Worm (Caenorhabditis elegans): Measurements from ENCODE around the gene srw-9.

The srw-9 gene

ce11 chrIII:12806712-12807111 is 49.2 kb downstream of the srw-9 start, which contains the start of gene BE10.5:
Gene BE10.5 (minus strand): TSS chrIII:12806812.
- no peak for TF ChIP-seq ama-1 (optimal IDR thresholded peaks at IDR 0.05)
- no peak for TF ChIP-seq hmg-4 (GFP tag; optimal IDR thresholded peaks at IDR 0.05)
- TF ChIP-seq ets-7 (tag; optimal IDR thresholded peaks at IDR 0.05) = no peak
- TF ChIP-seq hmbx-1 (tag; optimal IDR thresholded peaks at IDR 0.05) = no peak
- TF ChIP-seq B0310.2 (tag; optimal IDR thresholded peaks at IDR 0.05) = no peak
- no peak for TF ChIP-seq scrt-1 (GFP tag; IDR thresholded peaks at IDR 0.05)
- no peak for TF ChIP-seq F13C5.2 (tag; optimal IDR thresholded peaks at IDR 0.05)
- TF ChIP-seq hnd-1 (tag; optimal IDR thresholded peaks at IDR 0.05) = no peak
- no peak for TF ChIP-seq ceh-36 (tag; optimal IDR thresholded peaks at IDR 0.05)
- TF ChIP-seq flt-1 (GFP tag; IDR thresholded peaks at IDR 0.05) = no peak
- TF ChIP-seq tbx-11 (GFP tag; IDR thresholded peaks at IDR 0.05) = no peak
- no peak for TF ChIP-seq ceh-13 (GFP tag; optimal IDR thresholded peaks at IDR 0.05)

DNA sequence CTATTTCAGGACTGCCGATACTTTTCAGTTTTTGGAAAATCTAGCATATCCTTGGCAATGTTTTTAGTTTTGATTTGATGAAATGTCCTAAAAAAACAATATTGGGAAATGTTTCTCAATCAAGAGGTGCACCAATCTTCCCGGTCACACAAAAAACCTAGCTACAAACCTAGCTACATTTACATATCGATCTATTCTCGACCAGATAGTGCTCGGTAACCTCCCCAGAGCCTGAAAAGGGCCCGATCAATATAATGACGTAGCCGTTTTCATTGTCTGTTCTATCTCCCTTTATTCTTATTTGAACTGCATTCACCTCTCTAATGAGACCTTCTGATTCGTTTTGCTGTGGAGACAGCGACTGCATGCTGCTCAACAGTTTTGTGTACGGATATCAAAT is 50.3 kb downstream of the srw-9 start, which contains the start of gene BE10.3:
TSS of gene BE10.3 (plus strand) at position 301 of the 400 bp plus-strand sequence.
- no peak for TF ChIP-seq flt-1 (GFP tag; IDR thresholded peaks at IDR 0.05)
- TF ChIP-seq aly-1 (tag; optimal IDR thresholded peaks at IDR 0.05) = no peak
- TF ChIP-seq sea-1 (GFP tag; conservative IDR thresholded peaks at IDR 0.05) = no peak
- TF ChIP-seq F13C5.2 (tag; optimal IDR thresholded peaks at IDR 0.05) = no peak
- no peak for TF ChIP-seq hmg-4 (GFP tag; optimal IDR thresholded peaks at IDR 0.05)
- no peak for TF ChIP-seq pes-1 (GFP tag; IDR thresholded peaks at IDR 0.05)
- no peak for TF ChIP-seq ets-7 (tag; optimal IDR thresholded peaks at IDR 0.05)
- no peak for TF ChIP-seq tra-4 (tag; optimal IDR thresholded peaks at IDR 0.05)
- TF ChIP-seq hnd-1 (tag; optimal IDR thresholded peaks at IDR 0.05) = no peak
- TF ChIP-seq ama-1 (optimal IDR thresholded peaks at IDR 0.05) = no peak

Data from whole organism, early embryonic.